Fruit fly (Drosophila melanogaster) whole organism, embryonic: ENCODE results near the gene CG34417.

ENCODE experiments used
- Blimp-1 ChIP-seq: fragments of 200-800 bp; sonication (Bioruptor generic); optimal IDR thresholded peaks from 3 replicates; lab custom pipeline; 2018; ENCODE audit warnings: missing biosample characterization, missing genetic modification characterization, mild to moderate bottlenecking, moderate library complexity, missing genetic modification reagents
- CG10267 ChIP-seq: fragments of 200-800 bp; sonication (Bioruptor generic); optimal IDR thresholded peaks from 2 replicates; lab custom pipeline; 2018; ENCODE audit warnings: missing biosample characterization, mild to moderate bottlenecking, missing genetic modification characterization, moderate library complexity
- CG10274 ChIP-seq: fragments of 200-800 bp; sonication (Bioruptor generic); optimal IDR thresholded peaks from 3 replicates; lab custom pipeline; 2017; ENCODE audit warnings: missing biosample characterization, mild to moderate bottlenecking, missing genetic modification characterization
- CG12391 ChIP-seq: fragments of 200-800 bp; sonication (Bioruptor generic); optimal IDR thresholded peaks from 3 replicates; lab custom pipeline; 2018; ENCODE audit warnings: missing biosample characterization, mild to moderate bottlenecking, missing genetic modification characterization, moderate library complexity
- CG12942 ChIP-seq: fragments of 200-800 bp; sonication (Bioruptor generic); optimal IDR thresholded peaks from 3 replicates; lab custom pipeline; 2016; ENCODE audit warnings: missing biosample characterization, missing genetic modification characterization
- CG17361 ChIP-seq: fragments of 200-800 bp; sonication (Bioruptor generic); IDR thresholded peaks from 3 replicates; pipeline ENCODE4 v1.3.6; 2022; ENCODE audit warnings: missing biosample characterization, missing genetic modification characterization
- CG2712 ChIP-seq: fragments of 200-800 bp; optimal IDR thresholded peaks from 3 replicates; lab custom pipeline; 2019; ENCODE audit warnings: missing biosample characterization, mild to moderate bottlenecking, missing genetic modification characterization, moderate library complexity
- CG4360 ChIP-seq: fragments of 200-800 bp; sonication (Bioruptor generic); IDR thresholded peaks from 2 replicates; pipeline ENCODE4 v1.3.6; 2022; ENCODE audit warnings: missing biosample characterization, missing genetic modification characterization
- CG4820 ChIP-seq: fragments of 200-800 bp; sonication (Bioruptor generic); optimal IDR thresholded peaks from 3 replicates; lab custom pipeline; 2016; ENCODE audit warnings: missing biosample characterization, missing genetic modification characterization
- CG6254 ChIP-seq: fragments of 200-800 bp; sonication (Bioruptor generic); optimal IDR thresholded peaks from 3 replicates; lab custom pipeline; 2017; ENCODE audit warnings: mild to moderate bottlenecking, missing biosample characterization, missing genetic modification reagents, missing genetic modification characterization
- CG6272 ChIP-seq: fragments of 200-800 bp; sonication (Bioruptor generic); IDR thresholded peaks from 2 replicates; pipeline ENCODE4 v1.3.6; 2022; ENCODE audit warnings: missing biosample characterization, missing genetic modification characterization
- CG6791 ChIP-seq: fragments of 200-800 bp; sonication (Bioruptor generic); IDR thresholded peaks from 3 replicates; pipeline ENCODE4 v1.3.6; 2022; ENCODE audit warnings: missing biosample characterization, missing genetic modification characterization; ENCODE audit not compliant: partially characterized antibody
- CG7372 ChIP-seq: fragments of 200-800 bp; sonication (Bioruptor generic); IDR thresholded peaks from 2 replicates; pipeline ENCODE4 v1.3.6; 2022; ENCODE audit warnings: missing biosample characterization, missing genetic modification characterization
- CG7839 ChIP-seq: fragments of 200-800 bp; sonication (Bioruptor generic); optimal IDR thresholded peaks from 3 replicates; lab custom pipeline; 2018; ENCODE audit warnings: missing biosample characterization, mild to moderate bottlenecking, missing genetic modification characterization, moderate library complexity
- CG8765 ChIP-seq: fragments of 200-800 bp; sonication (Bioruptor generic); IDR thresholded peaks from 2 replicates; pipeline ENCODE4 v1.3.6; 2022; ENCODE audit warnings: missing biosample characterization, missing genetic modification characterization
- CG9727 ChIP-seq: fragments of 200-800 bp; sonication (Bioruptor generic); optimal IDR thresholded peaks from 3 replicates; lab custom pipeline; 2017; ENCODE audit warnings: missing biosample characterization, mild to moderate bottlenecking, missing genetic modification characterization
- Camta ChIP-seq: fragments of 200-800 bp; sonication (Bioruptor generic); optimal IDR thresholded peaks from 2 replicates; lab custom pipeline; 2016; ENCODE audit warnings: missing biosample characterization, missing genetic modification characterization
- D ChIP-seq, 2 experiments: fragments of 200-800 bp in 1 of 2; fragments of >200 bp in 1 of 2; sonication (Bioruptor generic) in 1 of 2; optimal IDR thresholded peaks; 2 replicates in 1 of 2; 3 replicates in 1 of 2; lab custom pipeline; 2017; ENCODE audit warnings: mild to moderate bottlenecking in 1 of 2, missing biosample characterization in 1 of 2, missing genetic modification characterization in 1 of 2, missing genetic modification reagents in 1 of 2
- D19A ChIP-seq: fragments of 200-800 bp; optimal IDR thresholded peaks from 3 replicates; lab custom pipeline; 2019; ENCODE audit warnings: missing biosample characterization, mild to moderate bottlenecking, missing genetic modification characterization, moderate library complexity
- Eip74EF ChIP-seq, 2 experiments: fragments of 200-800 bp in 1 of 2; fragments of >200 bp in 1 of 2; sonication (Bioruptor generic) in 1 of 2; optimal IDR thresholded peaks; 2 replicates each; lab custom pipeline; 2017 to 2019; ENCODE audit warnings: missing biosample characterization in 2 of 2, missing genetic modification characterization in 2 of 2, mild to moderate bottlenecking in 1 of 2, moderate library complexity in 1 of 2
- Ets65A ChIP-seq: fragments of 200-800 bp; sonication (Bioruptor generic); peaks from one replicate; lab custom pipeline; 2016; ENCODE audit warnings: missing biosample characterization, missing genetic modification characterization
- Hand ChIP-seq: fragments of 200-800 bp; sonication (Bioruptor generic); optimal IDR thresholded peaks from 2 replicates; lab custom pipeline; 2017; ENCODE audit warnings: mild to moderate bottlenecking, missing biosample characterization, missing genetic modification reagents, missing genetic modification characterization
- Max ChIP-seq: fragments of 200-800 bp; sonication (Bioruptor generic); optimal IDR thresholded peaks from 2 replicates; lab custom pipeline; 2016; ENCODE audit warnings: missing biosample characterization, mild to moderate bottlenecking, missing genetic modification characterization
- Neu2 ChIP-seq: fragments of 200-800 bp; sonication (Bioruptor generic); optimal IDR thresholded peaks from 3 replicates; lab custom pipeline; 2016; ENCODE audit warnings: missing biosample characterization, missing genetic modification characterization, borderline replicate concordance
- Optix ChIP-seq: fragments of 200-800 bp; sonication (Bioruptor generic); IDR thresholded peaks from 3 replicates; pipeline ENCODE4 v1.3.6; 2022; ENCODE audit warnings: missing biosample characterization, missing genetic modification characterization
- Rx ChIP-seq: fragments of 200-800 bp; sonication (Bioruptor generic); IDR thresholded peaks from 2 replicates; pipeline ENCODE4 v1.3.6; 2022; ENCODE audit warnings: missing biosample characterization, missing genetic modification characterization
- Sox102F ChIP-seq: fragments of 200-800 bp; sonication (Bioruptor generic); optimal IDR thresholded peaks from 2 replicates; lab custom pipeline; 2018; ENCODE audit warnings: missing biosample characterization, mild to moderate bottlenecking, missing genetic modification characterization, moderate library complexity
- Spps ChIP-seq: fragments of 200-800 bp; sonication (Bioruptor generic); optimal IDR thresholded peaks from 2 replicates; lab custom pipeline; 2018; ENCODE audit warnings: missing biosample characterization, mild to moderate bottlenecking, missing genetic modification characterization
- btn ChIP-seq: fragments of 200-800 bp; sonication (Bioruptor generic); optimal IDR thresholded peaks from 2 replicates; lab custom pipeline; 2016; ENCODE audit warnings: missing biosample characterization, missing genetic modification characterization
- corto ChIP-seq: fragments of 200-800 bp; sonication (Bioruptor generic); optimal IDR thresholded peaks from 2 replicates; lab custom pipeline; 2016; ENCODE audit warnings: missing biosample characterization, mild to moderate bottlenecking, missing genetic modification characterization, moderate library complexity
- croc ChIP-seq: fragments of 200-800 bp; sonication (Bioruptor generic); conservative IDR thresholded peaks from 3 replicates; pipeline ENCODE4 v1.3.6; 2022; ENCODE audit warnings: missing biosample characterization, missing genetic modification characterization
- dati ChIP-seq: fragments of 200-800 bp; sonication (Bioruptor generic); IDR thresholded peaks from 2 replicates; pipeline ENCODE4 v1.3.6; 2022; ENCODE audit warnings: missing biosample characterization, missing genetic modification characterization
- dmrt99B ChIP-seq: fragments of 200-800 bp; sonication (Bioruptor generic); optimal IDR thresholded peaks from 2 replicates; lab custom pipeline; 2018; ENCODE audit warnings: missing biosample characterization, mild to moderate bottlenecking, missing genetic modification characterization, moderate library complexity
- dysf ChIP-seq: fragments of 200-800 bp; sonication (Bioruptor generic); IDR thresholded peaks from 3 replicates; pipeline ENCODE4 v1.3.6; 2022; ENCODE audit warnings: missing biosample characterization, missing genetic modification characterization
- esg ChIP-seq: fragments of 200-800 bp; sonication (Bioruptor generic); conservative IDR thresholded peaks from 2 replicates; pipeline ENCODE4 v1.3.6; 2022; ENCODE audit warnings: missing biosample characterization, missing genetic modification characterization
- eve ChIP-seq, 2 experiments: fragments of >200 bp; optimal IDR thresholded peaks; 2 replicates each; lab custom pipeline; 2017; ENCODE audit warnings: missing biosample characterization in 2 of 2, missing genetic modification characterization in 2 of 2
- gcm2 ChIP-seq: fragments of 200-800 bp; sonication (Bioruptor generic); optimal IDR thresholded peaks from 2 replicates; lab custom pipeline; 2016; ENCODE audit warnings: missing biosample characterization, missing genetic modification characterization
- gt ChIP-seq: fragments of 200-800 bp; sonication (Bioruptor generic); IDR thresholded peaks from 2 replicates; pipeline ENCODE4 v1.3.6; 2022; ENCODE audit warnings: missing biosample characterization, missing genetic modification characterization
- ind ChIP-seq: fragments of 200-800 bp; sonication (Bioruptor generic); optimal IDR thresholded peaks from 3 replicates; lab custom pipeline; 2016; ENCODE audit warnings: missing biosample characterization, missing genetic modification characterization
- kni ChIP-seq: fragments of 200-800 bp; sonication (Bioruptor generic); optimal IDR thresholded peaks from 3 replicates; lab custom pipeline; 2017; ENCODE audit warnings: mild to moderate bottlenecking, missing biosample characterization, missing genetic modification reagents, missing genetic modification characterization
- nau ChIP-seq: fragments of 200-800 bp; sonication (Bioruptor generic); optimal IDR thresholded peaks from 3 replicates; lab custom pipeline; 2017; ENCODE audit warnings: missing biosample characterization, mild to moderate bottlenecking, missing genetic modification characterization, missing genetic modification reagents
- nmo ChIP-seq: fragments of 200-800 bp; sonication (Bioruptor generic); optimal IDR thresholded peaks from 2 replicates; lab custom pipeline; 2018; ENCODE audit warnings: missing biosample characterization, mild to moderate bottlenecking, missing genetic modification characterization, moderate library complexity
- onecut ChIP-seq: fragments of 200-800 bp; sonication (Bioruptor generic); IDR thresholded peaks from 2 replicates; pipeline ENCODE4 v1.3.6; 2022; ENCODE audit warnings: missing biosample characterization, missing genetic modification characterization
- otp ChIP-seq: fragments of 200-800 bp; sonication (Bioruptor generic); IDR thresholded peaks from 3 replicates; pipeline ENCODE4, ENCODE4 v1.3.6; 2022; ENCODE audit warnings: missing biosample characterization, missing genetic modification characterization
- sens ChIP-seq: fragments of 200-800 bp; sonication (Bioruptor generic); peaks from one replicate; lab custom pipeline; 2016; ENCODE audit warnings: missing biosample characterization, missing genetic modification characterization
- sqz ChIP-seq: fragments of 200-800 bp; sonication (Bioruptor generic); optimal IDR thresholded peaks from 3 replicates; lab custom pipeline; 2018; ENCODE audit warnings: missing biosample characterization, mild to moderate bottlenecking, missing genetic modification characterization
- tgo ChIP-seq: fragments of 200-800 bp; sonication (Bioruptor generic); IDR thresholded peaks from 3 replicates; pipeline ENCODE4 v1.3.6; 2022; ENCODE audit warnings: missing biosample characterization, missing genetic modification characterization
- zfh1 ChIP-seq: fragments of 200-800 bp; sonication (Bioruptor generic); IDR thresholded peaks from 3 replicates; pipeline ENCODE4 v1.3.6; 2022; ENCODE audit warnings: missing biosample characterization, missing genetic modification characterization

The CG34417 gene

dm6 chrX:6621566-6622006 lies 81.0 kb downstream of the CG34417 start (continued):
- TF ChIP-seq kni, result peak; percentile 41
- no peak for TF ChIP-seq Neu2 (GFP tag; lab: Kevin White, UChicago)
- TF ChIP-seq CG12942 (GFP tag; lab: Kevin White, UChicago), result no peak
- TF ChIP-seq nau (GFP tag; lab: Kevin White, UChicago), result no peak
- TF ChIP-seq btn (GFP tag; lab: Kevin White, UChicago), result no peak
- no peak for TF ChIP-seq Eip74EF (GFP tag; optimal IDR thresholded peaks at IDR 0.05; lab: Kevin White, UChicago)
- peak; percentile 64 for TF ChIP-seq CG7839 (tag; lab: Kevin White, UChicago)
- TF ChIP-seq gt (GFP tag; lab: Robert Waterston, UW), result no peak
- no peak for TF ChIP-seq CG4360 (GFP tag; lab: Robert Waterston, UW)
- peak; percentile 95 for TF ChIP-seq Blimp-1
- TF ChIP-seq CG6272 (GFP tag; lab: Robert Waterston, UW), result no peak; the same call in 1 of the 2 replicates
- no peak for TF ChIP-seq Optix
- TF ChIP-seq Max, result peak; percentile 23
- peak; percentile 59 for TF ChIP-seq zfh1 (GFP tag; lab: Robert Waterston, UW)

dm6 chrX:6624006-6624745 lies 83.6 kb downstream of the CG34417 start:
- TF ChIP-seq CG4820 (GFP tag; lab: Kevin White, UChicago) (peak; percentile 29), Sox102F (GFP tag; lab: Kevin White, UChicago) (peak; percentile 9), CG2712 (tag; lab: Kevin White, UChicago) (peak; percentile 66), dysf (GFP tag; lab: Robert Waterston, UW) (0 out of 3 replicates have a peak, but pooled peaks have one; percentile 51), sens (GFP tag; lab: Kevin White, UChicago) (peak; percentile 71), onecut (GFP tag; lab: Robert Waterston, UW) (no peak), CG10267 (tag; lab: Kevin White, UChicago) (peak; percentile 29), D19A (tag; lab: Kevin White, UChicago) (peak; percentile 12), CG8765 (GFP tag; lab: Robert Waterston, UW) (0 out of 2 replicates have a peak, but pooled peaks have one; percentile 7), CG12391 (tag; lab: Kevin White, UChicago) (peak; percentile 20), corto (GFP tag; lab: Kevin White, UChicago) (peak; percentile 67), nmo (GFP tag; lab: Kevin White, UChicago) (peak; percentile 69), CG6254 (GFP tag; lab: Kevin White, UChicago) (peak; percentile 2), sqz (GFP tag; lab: Kevin White, UChicago) (peak; percentile 69), eve (GFP tag; optimal IDR thresholded peaks at IDR 0.05; lab: Kevin White, UChicago) (no peak), CG9727 (GFP tag; lab: Kevin White, UChicago) (peak; percentile 18), D (optimal IDR thresholded peaks at IDR 0.05; lab: Kevin White, UChicago) (no peak), D (GFP tag; optimal IDR thresholded peaks at IDR 0.05; lab: Kevin White, UChicago) (peak; percentile 45), gcm2 (GFP tag; lab: Kevin White, UChicago) (no peak), CG10274 (GFP tag; lab: Kevin White, UChicago) (no peak), Spps (peak; percentile 39), CG17361 (0 out of 3 replicates have a peak, but pooled peaks have one; percentile 28), otp (GFP tag; lab: Robert Waterston, UW) (peak; percentile 31; the same call in 1 of the 3 replicates), Hand (GFP tag; lab: Kevin White, UChicago) (no peak), Ets65A (GFP tag; lab: Kevin White, UChicago) (peak; percentile 37), CG6791 (GFP tag; lab: Robert Waterston, UW) (no peak), dati (no peak), Camta (GFP tag; lab: Kevin White, UChicago) (no peak), ind (GFP tag; lab: Kevin White, UChicago) (peak; percentile 4), dmrt99B (peak; percentile 24), CG7372 (no peak), croc (peak; percentile 40; the same call in 2 of the 3 replicates), Rx (GFP tag; lab: Robert Waterston, UW) (0 out of 2 replicates have a peak, but pooled peaks have one; percentile 23), esg (peak; percentile 34; the same call in 1 of the 2 replicates), tgo (GFP tag; lab: Robert Waterston, UW) (peak; percentile 33; the same call in 1 of the 3 replicates)
